Fruit fly (Drosophila melanogaster): ENCODE results near the gene Syx17.

dm6 chr3L:4428918-4429546 lies 25.7 kb downstream of the Syx17 start, which contains the start of gene nAChRbeta1:
- TF ChIP-seq CG9948 (tag; optimal IDR thresholded peaks at IDR 0.05), result no peak
- no peak for TF ChIP-seq D1 (tag; optimal IDR thresholded peaks at IDR 0.05)
- TF ChIP-seq Pif1B (GFP tag; optimal IDR thresholded peaks at IDR 0.05), result no peak
- no peak for TF ChIP-seq Ets98B (GFP tag; IDR thresholded peaks at IDR 0.05)
- TF ChIP-seq CG12605 (GFP tag; IDR thresholded peaks at IDR 0.05), result no peak
- TF ChIP-seq CG8301 (tag; optimal IDR thresholded peaks at IDR 0.05), result no peak
- TF ChIP-seq Snoo (tag; optimal IDR thresholded peaks at IDR 0.05), result no peak
- TF ChIP-seq rn (GFP tag; IDR thresholded peaks at IDR 0.05), result no peak

All from whole organism, pupa.